Fruit fly (Drosophila melanogaster): Measurements from ENCODE around the gene Cyp6d5.
A peak's percentile ranks its signal among the peaks of the same experiment; 100 is the strongest.

The Cyp6d5 gene

DNA sequence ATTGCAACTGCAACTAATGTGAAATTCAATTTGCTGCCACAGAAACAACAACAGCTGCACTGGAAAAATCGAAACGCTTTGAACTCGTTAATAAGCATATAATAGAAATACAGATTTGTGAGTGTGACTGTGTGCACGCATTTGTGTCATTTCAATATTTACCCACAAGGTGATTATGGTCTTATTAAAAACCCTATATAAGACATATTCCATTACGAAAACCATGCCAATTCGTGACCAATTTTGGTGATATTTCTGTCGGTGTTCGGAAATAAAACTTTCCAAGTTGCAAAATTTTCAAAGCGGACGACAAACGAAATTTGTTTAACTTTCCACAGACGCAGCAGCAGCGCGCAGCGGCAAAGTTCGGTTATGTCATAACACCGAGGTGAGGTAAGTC, 33.6 kb upstream of the Cyp6d5 start:
- TF ChIP-seq Hr83 (GFP tag; optimal IDR thresholded peaks at IDR 0.05; ENCODE audit: poor library complexity, severe bottlenecking) (no peak), fru (GFP tag; optimal IDR thresholded peaks at IDR 0.05) (no peak), N (GFP tag; optimal IDR thresholded peaks at IDR 0.05) (no peak), pan (optimal IDR thresholded peaks at IDR 0.05) (no peak), Dfd (GFP tag; optimal IDR thresholded peaks at IDR 0.05) (no peak), sv (GFP tag; optimal IDR thresholded peaks at IDR 0.05) (no peak), Vsx2 (GFP tag; optimal IDR thresholded peaks at IDR 0.05; ENCODE audit: partially characterized antibody) (no peak), Myc (optimal IDR thresholded peaks at IDR 0.05) (no peak), lola (GFP tag; optimal IDR thresholded peaks at IDR 0.05) (no peak), dl (GFP tag; optimal IDR thresholded peaks at IDR 0.05; ENCODE audit: insufficient read depth in 1 of 2, partially characterized antibody in 2 of 2) (no peak), woc (GFP tag; optimal IDR thresholded peaks at IDR 0.05) (no peak), HLH106 (tag; optimal IDR thresholded peaks at IDR 0.05) (no peak), tai (GFP tag; optimal IDR thresholded peaks at IDR 0.05) (no peak), Hnf4 (GFP tag; optimal IDR thresholded peaks at IDR 0.05) (no peak), OdsH (GFP tag; optimal IDR thresholded peaks at IDR 0.05) (no peak), CG9705 (GFP tag; optimal IDR thresholded peaks at IDR 0.05) (no peak), Hr78 (GFP tag; optimal IDR thresholded peaks at IDR 0.05) (no peak), Dif (GFP tag; optimal IDR thresholded peaks at IDR 0.05; ENCODE audit: partially characterized antibody) (no peak), dsf (GFP tag; optimal IDR thresholded peaks at IDR 0.05; ENCODE audit: borderline replicate concordance) (no peak)

dm6 chr3R:13995933-13996332, 33.1 kb upstream of the Cyp6d5 start:
- no peak for TF ChIP-seq fru (GFP tag; optimal IDR thresholded peaks at IDR 0.05)
- TF ChIP-seq Myc (optimal IDR thresholded peaks at IDR 0.05): no peak
- TF ChIP-seq rgr (GFP tag; optimal IDR thresholded peaks at IDR 0.05): no peak
- TF ChIP-seq Mio (GFP tag; optimal IDR thresholded peaks at IDR 0.05): no peak
- TF ChIP-seq Hr83 (GFP tag; optimal IDR thresholded peaks at IDR 0.05; ENCODE audit: poor library complexity, severe bottlenecking): no peak

dm6 chr3R:13997762-13998161, 31.3 kb upstream of the Cyp6d5 start:
- TF ChIP-seq pan (optimal IDR thresholded peaks at IDR 0.05): no peak
- TF ChIP-seq rgr (GFP tag; optimal IDR thresholded peaks at IDR 0.05): no peak
- TF ChIP-seq Abd-B (GFP tag; optimal IDR thresholded peaks at IDR 0.05): no peak
- no peak for TF ChIP-seq N (GFP tag; optimal IDR thresholded peaks at IDR 0.05)
- TF ChIP-seq sv (GFP tag; optimal IDR thresholded peaks at IDR 0.05): no peak

- TF ChIP-seq sv (GFP tag; optimal IDR thresholded peaks at IDR 0.05) (no peak), fru (GFP tag; optimal IDR thresholded peaks at IDR 0.05) (no peak), Jra (GFP tag; optimal IDR thresholded peaks at IDR 0.05) (no peak), OdsH (GFP tag; optimal IDR thresholded peaks at IDR 0.05) (no peak)
Measured at dm6 chr3R:13998162-13998561, 30.9 kb upstream of the Cyp6d5 start.

- TF ChIP-seq h (GFP tag; optimal IDR thresholded peaks at IDR 0.05): no peak
- TF ChIP-seq Hr83 (GFP tag; optimal IDR thresholded peaks at IDR 0.05; ENCODE audit: poor library complexity, severe bottlenecking): no peak
- TF ChIP-seq sv (GFP tag; optimal IDR thresholded peaks at IDR 0.05): no peak
- TF ChIP-seq pan (optimal IDR thresholded peaks at IDR 0.05): no peak
Measured at dm6 chr3R:13998595-13998994, 30.4 kb upstream of the Cyp6d5 start.

dm6 chr3R:13999531-13999930, 29.5 kb upstream of the Cyp6d5 start:
- TF ChIP-seq N (GFP tag; optimal IDR thresholded peaks at IDR 0.05) (no peak), foxo (GFP tag; optimal IDR thresholded peaks at IDR 0.05) (peak in 1 of 2 experiments; percentile 34)

- TF ChIP-seq CrebA (GFP tag; optimal IDR thresholded peaks at IDR 0.05; ENCODE audit: borderline replicate concordance): no peak
- TF ChIP-seq Hnf4 (GFP tag; optimal IDR thresholded peaks at IDR 0.05): no peak
- no peak for TF ChIP-seq woc (GFP tag; optimal IDR thresholded peaks at IDR 0.05)
- no peak for TF ChIP-seq br (GFP tag; optimal IDR thresholded peaks at IDR 0.05)
- no peak for TF ChIP-seq brk (GFP tag; optimal IDR thresholded peaks at IDR 0.05)
- no peak for TF ChIP-seq Hr78 (GFP tag; optimal IDR thresholded peaks at IDR 0.05)
- no peak for TF ChIP-seq N (GFP tag; optimal IDR thresholded peaks at IDR 0.05)
Measured at dm6 chr3R:14001208-14001916, 27.7 kb upstream of the Cyp6d5 start.

All from whole organism, wandering third instar larva.